Worm (Caenorhabditis elegans) whole organism, L4 larva: ENCODE data around the gene F49E11.2.
A peak's percentile ranks its signal among the peaks of the same experiment; 100 is the strongest.

Source experiments
- T26A8.4 ChIP-seq: fragments of 200-800 bp; sonication (Bioruptor generic); IDR thresholded peaks from 2 replicates; pipeline ENCODE4 v1.3.6; 2022; ENCODE audit warnings: missing genetic modification characterization, missing compliant biosample characterization
- Y5F2A.4 ChIP-seq: fragments of 200-800 bp; sonication (Bioruptor generic); optimal IDR thresholded peaks from 2 replicates; lab custom pipeline; 2018; ENCODE audit warnings: mild to moderate bottlenecking, missing genetic modification characterization, missing compliant biosample characterization
- Y75B8A.6 ChIP-seq: fragments of 200-800 bp; sonication (Bioruptor generic); IDR thresholded peaks from 2 replicates; pipeline ENCODE4 v1.3.6; 2022; ENCODE audit warnings: missing genetic modification reagents, missing genetic modification characterization, missing compliant biosample characterization
- aha-1 ChIP-seq: fragments of 150-350 bp; peaks from one replicate; lab custom pipeline; 2014; ENCODE audit warnings: missing biosample characterization, missing genetic modification characterization
- ama-1 ChIP-seq: fragments of 150-350 bp; optimal IDR thresholded peaks from 2 replicates; lab custom pipeline; 2014; ENCODE audit warnings: inconsistent platforms, mixed read lengths
- attf-4 ChIP-seq: sonication (generic microtip); optimal IDR thresholded peaks from 3 replicates; lab custom pipeline; 2017; ENCODE audit warnings: missing biosample characterization, missing genetic modification characterization
- ceh-62 ChIP-seq: sonication (generic microtip); optimal IDR thresholded peaks from 2 replicates; lab custom pipeline; 2017; ENCODE audit warnings: missing biosample characterization, missing genetic modification characterization
- daf-16 ChIP-seq, 3 experiments: sonication (generic microtip); optimal IDR thresholded peaks; 2 replicates each; lab custom pipeline; 2016 to 2017; ENCODE audit warnings: missing genetic modification characterization in 3 of 3, missing genetic modification reagents in 3 of 3, mild to moderate bottlenecking in 2 of 3, missing compliant biosample characterization in 2 of 3, missing biosample characterization in 1 of 3, moderate library complexity in 1 of 3
- dmd-6 ChIP-seq: fragments of 200-800 bp; sonication (Bioruptor generic); IDR thresholded peaks from 2 replicates; pipeline ENCODE4 v1.3.6; 2022; ENCODE audit warnings: missing genetic modification reagents, missing genetic modification characterization, missing compliant biosample characterization
- dve-1 ChIP-seq: sonication (generic microtip); optimal IDR thresholded peaks from 2 replicates; lab custom pipeline; 2017; ENCODE audit warnings: antibody characterized with exemption, mild to moderate bottlenecking, missing genetic modification characterization, missing compliant biosample characterization; ENCODE audit not compliant: insufficient read depth
- egl-43 ChIP-seq: fragments of 200-800 bp; sonication (Bioruptor generic); IDR thresholded peaks from 2 replicates; pipeline ENCODE4 v1.3.6; 2022; ENCODE audit warnings: missing genetic modification reagents, missing genetic modification characterization, missing compliant biosample characterization
- hlh-11 ChIP-seq: fragments of 200-800 bp; sonication (Bioruptor generic); optimal IDR thresholded peaks from 2 replicates; lab custom pipeline; 2018; ENCODE audit warnings: mild to moderate bottlenecking, missing genetic modification characterization, missing compliant biosample characterization
- hlh-30 ChIP-seq: sonication (generic microtip); optimal IDR thresholded peaks from 2 replicates; lab custom pipeline; 2017; ENCODE audit warnings: antibody characterized with exemption, mild to moderate bottlenecking, missing genetic modification characterization, missing compliant biosample characterization; ENCODE audit not compliant: insufficient read depth
- jun-1 ChIP-seq: fragments of 150-350 bp; optimal IDR thresholded peaks from 2 replicates; lab custom pipeline; 2014; ENCODE audit warnings: missing biosample characterization, missing genetic modification reagents, missing genetic modification characterization
- lin-1 ChIP-seq: fragments of 200-800 bp; sonication (Bioruptor generic); IDR thresholded peaks from 2 replicates; pipeline ENCODE4 v1.3.6; 2022; ENCODE audit warnings: missing genetic modification reagents, missing genetic modification characterization, missing compliant biosample characterization
- lin-15B ChIP-seq: fragments of 150-350 bp; sonication (generic microtip); optimal IDR thresholded peaks from 3 replicates; lab custom pipeline; 2014; ENCODE audit warnings: missing biosample characterization, missing genetic modification characterization
- lin-38 ChIP-seq: fragments of 200-800 bp; sonication (Bioruptor generic); IDR thresholded peaks from 2 replicates; pipeline ENCODE4 v1.3.6; 2022; ENCODE audit warnings: missing genetic modification reagents, missing genetic modification characterization, missing compliant biosample characterization
- lir-3 ChIP-seq: sonication (generic microtip); optimal IDR thresholded peaks from 2 replicates; lab custom pipeline; 2016; ENCODE audit warnings: mild to moderate bottlenecking, missing genetic modification characterization, missing compliant biosample characterization
- madf-9 ChIP-seq: fragments of 200-800 bp; sonication (Bioruptor generic); conservative IDR thresholded peaks from 2 replicates; pipeline ENCODE4 v1.3.6; 2022; ENCODE audit warnings: missing genetic modification reagents, missing genetic modification characterization, missing compliant biosample characterization
- mdl-1 ChIP-seq, 2 experiments: fragments of 150-350 bp in 1 of 2; sonication (generic microtip) in 1 of 2; optimal IDR thresholded peaks; 2 replicates each; lab custom pipeline; 2014 to 2017; ENCODE audit warnings: missing biosample characterization in 2 of 2, missing genetic modification characterization in 2 of 2
- mdt-29 ChIP-seq: fragments of 200-800 bp; sonication (Bioruptor generic); IDR thresholded peaks from 2 replicates; pipeline ENCODE4 v1.3.6; 2022; ENCODE audit warnings: missing genetic modification reagents, missing genetic modification characterization, missing compliant biosample characterization
- mes-2 ChIP-seq: sonication (generic microtip); optimal IDR thresholded peaks from 2 replicates; lab custom pipeline; 2016; ENCODE audit warnings: missing genotype, mild to moderate bottlenecking, missing genetic modification characterization, missing compliant biosample characterization; ENCODE audit not compliant: poor library complexity, severe bottlenecking
- mxl-2 ChIP-seq: fragments of 200-800 bp; sonication (Bioruptor generic); conservative IDR thresholded peaks from 2 replicates; pipeline ENCODE4 v1.3.6; 2022; ENCODE audit warnings: missing genetic modification reagents, missing genetic modification characterization, missing compliant biosample characterization
- nhr-28 ChIP-seq: fragments of 150-350 bp; optimal IDR thresholded peaks from 2 replicates; lab custom pipeline; 2014; ENCODE audit warnings: missing biosample characterization, missing genetic modification characterization
- nhr-6 ChIP-seq: fragments of 150-350 bp; optimal IDR thresholded peaks from 2 replicates; lab custom pipeline; 2014; ENCODE audit warnings: missing biosample characterization, missing genetic modification characterization
- nhr-77 ChIP-seq: fragments of 150-350 bp; optimal IDR thresholded peaks from 2 replicates; lab custom pipeline; 2014; ENCODE audit warnings: missing biosample characterization, missing genetic modification characterization
- php-3 ChIP-seq: fragments of 200-800 bp; sonication (Bioruptor generic); IDR thresholded peaks from 2 replicates; pipeline ENCODE4 v1.3.6; 2022; ENCODE audit warnings: missing genetic modification reagents, missing genetic modification characterization, missing compliant biosample characterization
- pqm-1 ChIP-seq: sonication (generic microtip); optimal IDR thresholded peaks from 2 replicates; lab custom pipeline; 2017; ENCODE audit warnings: missing biosample characterization, missing genetic modification characterization
- set-16 ChIP-seq: fragments of 200-800 bp; sonication (Bioruptor generic); IDR thresholded peaks from 2 replicates; pipeline ENCODE4 v1.3.6; 2022; ENCODE audit warnings: missing genetic modification reagents, missing genetic modification characterization, missing compliant biosample characterization
- spr-3 ChIP-seq: fragments of 200-800 bp; sonication (Bioruptor generic); optimal IDR thresholded peaks from 2 replicates; lab custom pipeline; 2018; ENCODE audit warnings: mild to moderate bottlenecking, missing genetic modification characterization, missing compliant biosample characterization
- unc-39 ChIP-seq: sonication (generic microtip); optimal IDR thresholded peaks from 2 replicates; lab custom pipeline; 2017; ENCODE audit warnings: missing biosample characterization, missing genetic modification characterization
- unc-62 ChIP-seq, 3 experiments: fragments of 150-350 bp in 1 of 3; sonication (generic microtip); optimal IDR thresholded peaks in 2 of 3; peaks in 1 of 3; 1 replicate in 1 of 3; 2 replicates in 2 of 3; lab custom pipeline; 2014 to 2017; ENCODE audit warnings: missing biosample characterization in 3 of 3, missing genetic modification characterization in 3 of 3, missing genetic modification reagents in 3 of 3, missing genotype in 1 of 3
- vab-7 ChIP-seq: fragments of 200-800 bp; sonication (Bioruptor generic); IDR thresholded peaks from 2 replicates; pipeline ENCODE4 v1.3.6; 2022; ENCODE audit warnings: missing genetic modification reagents, missing genetic modification characterization, missing compliant biosample characterization
- ztf-7 ChIP-seq: fragments of 150-350 bp; optimal IDR thresholded peaks from 2 replicates; lab custom pipeline; 2014; ENCODE audit warnings: missing biosample characterization, missing genetic modification characterization

F49E11.2 gene

DNA sequence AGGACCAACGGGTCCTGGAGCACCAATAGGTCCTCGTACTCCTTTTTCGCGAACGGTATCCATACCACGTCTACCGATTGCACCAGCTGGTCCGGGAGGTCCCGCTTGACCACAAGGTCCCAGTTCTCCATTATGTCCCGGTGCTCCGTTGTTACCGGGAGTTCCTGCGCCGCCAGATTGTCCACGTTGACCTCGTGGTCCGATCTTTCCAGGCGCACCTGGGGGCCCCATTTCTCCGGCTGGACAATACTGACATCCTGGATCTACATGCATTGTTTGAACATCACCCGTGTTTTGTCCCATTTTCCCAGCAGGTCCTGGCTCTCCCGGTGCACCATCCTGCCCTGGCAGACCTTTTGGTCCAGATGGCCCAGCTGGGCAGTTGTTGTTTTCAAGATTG, 27.3 kb upstream of the F49E11.2 start:
- TF ChIP-seq ztf-7 (tag; lab: Kevin White, UChicago) (no peak), egl-43 (0 out of 2 replicates have a peak, but pooled peaks have one; percentile 36), set-16 (peak; percentile 68; the same call in 1 of the 2 replicates), aha-1 (tag; lab: Kevin White, UChicago) (peak; percentile 80)

ce11 chrIV:13063714-13064113, 24.9 kb upstream of the F49E11.2 start, which contains the start of gene scl-5:
Gene scl-5, plus strand, starts transcription at chrIV:13064014.
- TF ChIP-seq Y5F2A.4 (GFP tag; lab: Kevin White, UChicago) = no peak
- TF ChIP-seq madf-9 = no peak
- TF ChIP-seq T26A8.4 (GFP tag; lab: Robert Waterston, UW) = no peak
- TF ChIP-seq pqm-1 (tag; lab: Kevin White, UChicago) = no peak
- no peak for TF ChIP-seq unc-39
- TF ChIP-seq lin-38 (GFP tag; lab: Robert Waterston, UW) = no peak
- TF ChIP-seq Y75B8A.6 = no peak
- no peak for TF ChIP-seq mdt-29 (GFP tag; lab: Robert Waterston, UW)
- TF ChIP-seq mxl-2 (GFP tag; lab: Robert Waterston, UW) = no peak
- no peak for TF ChIP-seq vab-7 (GFP tag; lab: Robert Waterston, UW)
- no peak for TF ChIP-seq spr-3 (GFP tag; lab: Kevin White, UChicago)
- TF ChIP-seq lir-3 (tag; lab: Kevin White, UChicago) = no peak
- no peak for TF ChIP-seq ztf-7 (tag; lab: Kevin White, UChicago)
- TF ChIP-seq lin-15B = no peak
- TF ChIP-seq ceh-62 (tag; lab: Kevin White, UChicago) = no peak

- TF ChIP-seq lin-1 (GFP tag; lab: Robert Waterston, UW) (no peak), aha-1 (tag; lab: Kevin White, UChicago) (peak; percentile 20)
These were observed 20.5 kb upstream of the F49E11.2 start, which contains the start of gene scl-3 for ce11 chrIV:13059284-13059683. Gene scl-3, plus strand, starts transcription at chrIV:13059584.

DNA sequence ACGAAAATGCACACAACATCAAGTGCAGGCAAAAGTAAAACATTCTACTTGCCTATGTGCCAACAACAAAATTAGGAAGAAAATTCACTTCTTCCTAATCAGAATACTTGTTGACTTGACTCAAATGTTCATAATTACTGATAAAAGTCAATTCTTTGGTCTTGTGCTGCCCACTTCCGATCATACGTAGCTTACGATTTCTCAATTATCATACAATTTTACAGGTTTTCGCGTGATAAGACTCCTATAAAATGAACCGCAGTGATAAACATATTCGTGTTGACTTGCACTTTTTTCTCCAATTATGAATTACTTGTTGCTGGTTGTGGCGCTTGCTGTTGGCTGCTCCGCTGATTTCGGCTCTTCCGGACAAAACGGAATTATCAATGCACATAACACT, 18.6 kb upstream of the F49E11.2 start, which contains the start of gene scl-2:
Gene scl-2 (plus strand): TSS at position 293 of the 400 bp plus-strand sequence.
- TF ChIP-seq lin-1 (GFP tag; lab: Robert Waterston, UW) (peak; percentile 75; the same call in 1 of the 2 replicates), dmd-6 (GFP tag; lab: Robert Waterston, UW) (peak; percentile 92), jun-1 (tag; lab: Kevin White, UChicago) (no peak), mes-2 (tag; lab: Kevin White, UChicago) (peak; percentile 20), nhr-77 (tag; lab: Kevin White, UChicago) (peak; percentile 95), pqm-1 (tag; lab: Kevin White, UChicago) (peak; percentile 99), daf-16 (GFP tag; optimal IDR thresholded peaks at IDR 0.05; lab: Kevin White, UChicago) (no peak), daf-16 (tag; optimal IDR thresholded peaks at IDR 0.05; lab: Kevin White, UChicago) (peak; percentile 99), dve-1 (tag; lab: Kevin White, UChicago) (peak; percentile 88), ceh-62 (tag; lab: Kevin White, UChicago) (no peak), attf-4 (tag; lab: Kevin White, UChicago) (no peak), nhr-28 (tag; lab: Kevin White, UChicago) (peak; percentile 95), php-3 (GFP tag; lab: Robert Waterston, UW) (peak; percentile 87), hlh-11 (tag; lab: Kevin White, UChicago) (peak; percentile 87), unc-62 (GFP tag; optimal IDR thresholded peaks at IDR 0.05 in 1 of 2; lab: Kevin White, UChicago) (no peak), unc-62 (tag; optimal IDR thresholded peaks at IDR 0.05; lab: Kevin White, UChicago) (no peak), hlh-30 (peak; percentile 70), ama-1 (lab: Kevin White, UChicago) (peak; percentile 50), nhr-6 (tag; lab: Kevin White, UChicago) (peak; percentile 74), mdl-1 (tag; optimal IDR thresholded peaks at IDR 0.05; lab: Kevin White, UChicago) (no peak), aha-1 (tag; lab: Kevin White, UChicago) (peak; percentile 63)
